Worm (Caenorhabditis elegans) whole organism, midembryonic: ENCODE data around the gene sri-69.
"Not testable (repeated sequence)": the region's sequence is repeated elsewhere in the genome, so short reads cannot be mapped to it uniquely, and the experiment has no call there.

ENCODE experiments used
- T22C8.4 ChIP-seq: fragments of 200-800 bp; sonication (Bioruptor generic); IDR thresholded peaks from 2 replicates; pipeline ENCODE4 v1.3.6; 2022; ENCODE audit warnings: missing genetic modification characterization, missing compliant biosample characterization
- cog-1 ChIP-seq: sonication (generic microtip); optimal IDR thresholded peaks from 2 replicates; lab custom pipeline; 2016; ENCODE audit warnings: missing genetic modification characterization, missing compliant biosample characterization
- flt-1 ChIP-seq: fragments of 200-800 bp; sonication (Bioruptor generic); IDR thresholded peaks from 2 replicates; pipeline ENCODE4 v1.3.6; 2022; ENCODE audit warnings: missing genetic modification characterization, missing compliant biosample characterization
- klf-2 ChIP-seq: fragments of 200-800 bp; sonication (Bioruptor generic); conservative IDR thresholded peaks from 2 replicates; pipeline ENCODE4 v1.3.6; 2022; ENCODE audit warnings: missing genetic modification reagents, missing genetic modification characterization, missing compliant biosample characterization
- med-1 ChIP-seq: sonication (generic microtip); optimal IDR thresholded peaks from 2 replicates; lab custom pipeline; 2017; ENCODE audit warnings: missing genetic modification characterization, mild to moderate bottlenecking, missing compliant biosample characterization, antibody characterized with exemption, missing genetic modification reagents; ENCODE audit not compliant: insufficient read depth
- ref-1 ChIP-seq: fragments of 200-800 bp; sonication (Bioruptor generic); conservative IDR thresholded peaks from 2 replicates; pipeline ENCODE4 v1.3.6; 2022; ENCODE audit warnings: missing genetic modification reagents, missing genetic modification characterization, missing compliant biosample characterization
- tab-1 ChIP-seq: fragments of 200-800 bp; sonication (Bioruptor generic); IDR thresholded peaks from 2 replicates; pipeline ENCODE4 v1.3.6; 2022; ENCODE audit warnings: missing genetic modification characterization, missing compliant biosample characterization
- ztf-23 ChIP-seq: fragments of 200-800 bp; sonication (Bioruptor generic); IDR thresholded peaks from 2 replicates; pipeline ENCODE4 v1.3.6; 2022; ENCODE audit warnings: missing genetic modification reagents, missing genetic modification characterization, missing compliant biosample characterization
- ztf-29 ChIP-seq: fragments of 200-800 bp; sonication (Bioruptor generic); IDR thresholded peaks from 2 replicates; pipeline ENCODE4 v1.3.6; 2022; ENCODE audit warnings: missing genetic modification reagents, missing genetic modification characterization, missing compliant biosample characterization

- not testable (repeated sequence) for TF ChIP-seq T22C8.4; flt-1; klf-2 (GFP tag; lab: Robert Waterston, UW); ztf-29 (GFP tag; lab: Robert Waterston, UW); med-1 (GFP tag; lab: Kevin White, UChicago); ztf-23 (GFP tag; lab: Robert Waterston, UW); cog-1 (tag; lab: Kevin White, UChicago); ref-1
- TF ChIP-seq tab-1 (GFP tag; lab: Robert Waterston, UW): 0 out of 2 replicates have a peak, but pooled peaks have one; percentile 25
Measured at ce11 chrV:17022100-17022499, 13.9 kb upstream of the sri-69 start.
